Worm (Caenorhabditis elegans) whole organism, L3 larva: ENCODE measurements around the gene fbxb-75.

Source experiments
- R02D3.7 ChIP-seq: fragments of 150-350 bp; optimal IDR thresholded peaks from 2 replicates; lab custom pipeline; 2014; ENCODE audit warnings: missing biosample characterization, missing genetic modification characterization
- ZK546.5 ChIP-seq: sonication (generic microtip); optimal IDR thresholded peaks from 2 replicates; lab custom pipeline; 2017; ENCODE audit warnings: missing biosample characterization, missing genetic modification characterization
- ama-1 ChIP-seq: fragments of 150-350 bp; optimal IDR thresholded peaks from 2 replicates; lab custom pipeline; 2018
- ceh-82 ChIP-seq: fragments of 150-350 bp; optimal IDR thresholded peaks from 2 replicates; lab custom pipeline; 2014; ENCODE audit warnings: missing biosample characterization, missing genetic modification characterization
- egl-27 ChIP-seq: sonication (generic microtip); optimal IDR thresholded peaks from 4 replicates; lab custom pipeline; 2017; ENCODE audit warnings: missing biosample characterization, missing genetic modification reagents, missing genetic modification characterization
- egl-5 ChIP-seq: fragments of 150-350 bp; optimal IDR thresholded peaks from 2 replicates; lab custom pipeline; 2017; ENCODE audit warnings: missing biosample characterization, missing genetic modification reagents, missing genetic modification characterization, inconsistent platforms
- elt-1 ChIP-seq: fragments of 150-350 bp; optimal IDR thresholded peaks from 2 replicates; lab custom pipeline; 2014; ENCODE audit warnings: missing biosample characterization, missing genetic modification characterization
- elt-2 ChIP-seq: sonication (generic microtip); optimal IDR thresholded peaks from 2 replicates; lab custom pipeline; 2016; ENCODE audit warnings: missing genetic modification reagents, mild to moderate bottlenecking, missing genetic modification characterization, missing compliant biosample characterization
- elt-3 ChIP-seq, 3 experiments: fragments of 150-350 bp in 1 of 3; sonication (generic microtip) in 2 of 3; optimal IDR thresholded peaks; 2 replicates in 2 of 3; 4 replicates in 1 of 3; lab custom pipeline; 2014 to 2017; ENCODE audit warnings: missing biosample characterization in 3 of 3, missing genetic modification characterization in 3 of 3
- fos-1 ChIP-seq: fragments of 150-350 bp; optimal IDR thresholded peaks from 2 replicates; lab custom pipeline; 2014; ENCODE audit warnings: missing biosample characterization, missing genetic modification characterization
- hmg-11 ChIP-seq: sonication (generic microtip); optimal IDR thresholded peaks from 2 replicates; lab custom pipeline; 2016; ENCODE audit warnings: missing genetic modification characterization, missing compliant biosample characterization
- jun-1 ChIP-seq: fragments of 150-350 bp; optimal IDR thresholded peaks from 2 replicates; lab custom pipeline; 2014; ENCODE audit warnings: missing biosample characterization, missing genetic modification reagents, missing genetic modification characterization
- lin-39 ChIP-seq: fragments of 150-350 bp; optimal IDR thresholded peaks from 2 replicates; lab custom pipeline; 2018; ENCODE audit warnings: missing biosample characterization, missing genetic modification reagents, missing genetic modification characterization
- lsy-12 ChIP-seq: sonication (generic microtip); optimal IDR thresholded peaks from 2 replicates; lab custom pipeline; 2016; ENCODE audit warnings: mild to moderate bottlenecking, missing genetic modification characterization, missing compliant biosample characterization
- mdl-1 ChIP-seq: fragments of 150-350 bp; optimal IDR thresholded peaks from 2 replicates; lab custom pipeline; 2014; ENCODE audit warnings: missing biosample characterization, missing genetic modification characterization
- mml-1 ChIP-seq: fragments of 150-350 bp; sonication (generic microtip); optimal IDR thresholded peaks from 3 replicates; lab custom pipeline; 2014; ENCODE audit warnings: missing biosample characterization, missing genetic modification characterization
- nfya-1 ChIP-seq: sonication (generic microtip); optimal IDR thresholded peaks from 2 replicates; lab custom pipeline; 2017; ENCODE audit warnings: missing genetic modification characterization, mild to moderate bottlenecking, missing compliant biosample characterization, antibody characterized with exemption, moderate library complexity; ENCODE audit not compliant: insufficient read depth
- nhr-11 ChIP-seq: fragments of 150-350 bp; optimal IDR thresholded peaks from 2 replicates; lab custom pipeline; 2014; ENCODE audit warnings: missing biosample characterization, missing genetic modification characterization
- nhr-12 ChIP-seq: fragments of 150-350 bp; optimal IDR thresholded peaks from 2 replicates; lab custom pipeline; 2014; ENCODE audit warnings: missing biosample characterization, missing genetic modification characterization
- nhr-23 ChIP-seq: fragments of 150-350 bp; optimal IDR thresholded peaks from 2 replicates; lab custom pipeline; 2014; ENCODE audit warnings: missing biosample characterization, missing genetic modification reagents, missing genetic modification characterization
- nhr-237 ChIP-seq: fragments of 150-350 bp; optimal IDR thresholded peaks from 2 replicates; lab custom pipeline; 2014; ENCODE audit warnings: missing biosample characterization, missing genetic modification characterization
- nhr-25 ChIP-seq: sonication (generic microtip); optimal IDR thresholded peaks from 2 replicates; lab custom pipeline; 2017; ENCODE audit warnings: missing biosample characterization, missing genetic modification characterization
- nhr-43 ChIP-seq: sonication (generic microtip); optimal IDR thresholded peaks from 2 replicates; lab custom pipeline; 2016; ENCODE audit warnings: mild to moderate bottlenecking, missing genetic modification characterization, missing compliant biosample characterization; ENCODE audit not compliant: poor library complexity, severe bottlenecking
- nhr-76 ChIP-seq: fragments of 150-350 bp; sonication (generic microtip); optimal IDR thresholded peaks from 5 replicates; lab custom pipeline; 2014; ENCODE audit warnings: missing biosample characterization, missing genetic modification characterization
- nhr-77 ChIP-seq: fragments of 150-350 bp; optimal IDR thresholded peaks from 2 replicates; lab custom pipeline; 2014; ENCODE audit warnings: missing biosample characterization, missing genetic modification characterization
- pha-4 ChIP-seq: fragments of 150-350 bp; optimal IDR thresholded peaks from 2 replicates; lab custom pipeline; 2014; ENCODE audit warnings: missing biosample characterization, missing genetic modification reagents, missing genetic modification characterization
- pqm-1 ChIP-seq: fragments of 150-350 bp; optimal IDR thresholded peaks from 2 replicates; lab custom pipeline; 2017; ENCODE audit warnings: missing biosample characterization, missing genetic modification characterization, inconsistent platforms
- sea-2 ChIP-seq: fragments of 150-350 bp; sonication (generic microtip); optimal IDR thresholded peaks from 4 replicates; lab custom pipeline; 2014; ENCODE audit warnings: missing biosample characterization, missing genetic modification reagents, missing genetic modification characterization
- skn-1 ChIP-seq: fragments of 150-350 bp; optimal IDR thresholded peaks from 2 replicates; lab custom pipeline; 2014; ENCODE audit warnings: missing biosample characterization, missing genetic modification characterization
- snpc-4 ChIP-seq: fragments of 150-350 bp; optimal IDR thresholded peaks from 2 replicates; lab custom pipeline; 2014; ENCODE audit warnings: missing biosample characterization, missing genetic modification characterization
- tbx-2 ChIP-seq: sonication (generic microtip); optimal IDR thresholded peaks from 2 replicates; lab custom pipeline; 2016; ENCODE audit warnings: mild to moderate bottlenecking, missing genetic modification characterization, missing compliant biosample characterization
- unc-39 ChIP-seq: sonication (generic microtip); optimal IDR thresholded peaks from 4 replicates; lab custom pipeline; 2017; ENCODE audit warnings: missing biosample characterization, missing genetic modification characterization
- unc-62 ChIP-seq: fragments of 150-350 bp; sonication (generic microtip); optimal IDR thresholded peaks from 4 replicates; lab custom pipeline; 2014; ENCODE audit warnings: missing biosample characterization, missing genetic modification reagents, missing genetic modification characterization
- ztf-4 ChIP-seq: fragments of 150-350 bp; optimal IDR thresholded peaks from 2 replicates; lab custom pipeline; 2014; ENCODE audit warnings: missing biosample characterization, missing genetic modification characterization

The fbxb-75 gene

DNA sequence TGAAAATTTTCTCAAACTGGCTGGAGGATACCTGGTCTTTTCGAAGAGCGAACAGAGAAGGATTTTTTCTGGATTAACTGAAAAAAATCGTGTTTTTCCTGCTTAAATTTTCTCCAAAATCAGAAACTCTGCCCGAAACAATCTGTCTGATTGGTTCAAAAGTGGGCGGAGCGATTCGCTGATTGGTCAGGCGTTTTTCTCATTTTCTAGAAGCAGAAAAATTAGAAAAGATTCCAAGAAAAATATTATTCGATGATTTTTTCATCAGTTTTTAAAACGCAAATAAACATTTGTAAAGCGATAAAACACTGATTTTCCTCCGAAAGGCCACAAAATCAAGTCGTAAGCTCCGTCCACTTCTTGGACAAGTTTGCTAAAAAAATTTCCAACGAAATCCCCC lies 42.1 kb downstream of the fbxb-75 start:
- TF ChIP-seq nfya-1 (tag; lab: Kevin White, UChicago) (peak; percentile 60), lsy-12 (tag; lab: Kevin White, UChicago) (no peak)

DNA sequence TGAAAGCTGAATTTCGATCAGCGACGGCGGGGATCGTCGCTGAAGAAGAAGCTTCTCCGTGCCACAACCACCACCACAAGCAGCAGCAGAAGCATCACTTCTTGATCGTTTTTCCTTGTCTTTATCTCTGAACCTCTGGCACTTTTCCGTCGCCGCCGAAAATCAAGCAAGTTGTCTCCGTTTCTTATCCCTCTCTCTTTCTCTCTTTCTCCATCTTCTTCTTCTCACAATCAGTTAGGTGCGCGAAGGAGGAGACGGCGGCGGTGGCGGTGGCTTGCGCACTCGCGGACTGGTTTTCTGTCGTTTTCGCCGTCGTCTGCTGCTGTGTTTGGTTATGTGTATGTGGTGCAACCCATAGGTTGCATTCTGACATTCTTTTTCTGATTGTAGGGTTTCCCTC lies 42.6 kb downstream of the fbxb-75 start:
- TF ChIP-seq tbx-2 (tag; lab: Kevin White, UChicago) (peak; percentile 6), egl-27 (tag; lab: Kevin White, UChicago) (no peak), nhr-11 (tag; lab: Kevin White, UChicago) (no peak), jun-1 (tag; lab: Kevin White, UChicago) (no peak), nhr-237 (tag; lab: Kevin White, UChicago) (no peak), lin-39 (tag; lab: Kevin White, UChicago) (no peak), elt-1 (tag; lab: Kevin White, UChicago) (no peak), R02D3.7 (peak; percentile 17), lsy-12 (tag; lab: Kevin White, UChicago) (peak; percentile 1), ceh-82 (no peak), unc-62 (no peak), nhr-25 (tag; lab: Kevin White, UChicago) (peak; percentile 73), nhr-12 (tag; lab: Kevin White, UChicago) (no peak), mml-1 (no peak), pqm-1 (tag; lab: Kevin White, UChicago) (no peak), fos-1 (tag; lab: Kevin White, UChicago) (no peak), ztf-4 (tag; lab: Kevin White, UChicago) (no peak), pha-4 (tag; lab: Kevin White, UChicago) (peak; percentile 22), elt-3 (tag; optimal IDR thresholded peaks at IDR 0.05; lab: Kevin White, UChicago) (peak in 1 of 3 experiments; percentile 47), nhr-43 (tag; lab: Kevin White, UChicago) (peak; percentile 48), mdl-1 (tag; lab: Kevin White, UChicago) (no peak), snpc-4 (tag; lab: Kevin White, UChicago) (peak; percentile 27), nhr-76 (tag; lab: Kevin White, UChicago) (no peak), unc-39 (tag; lab: Kevin White, UChicago) (no peak), egl-5 (no peak), ZK546.5 (tag; lab: Kevin White, UChicago) (no peak), nfya-1 (tag; lab: Kevin White, UChicago) (no peak), ama-1 (peak; percentile 49)

- TF ChIP-seq hmg-11 (tag; lab: Kevin White, UChicago) (no peak), elt-2 (tag; lab: Kevin White, UChicago) (no peak), nhr-77 (tag; lab: Kevin White, UChicago) (no peak), nfya-1 (tag; lab: Kevin White, UChicago) (peak; percentile 94), nhr-23 (tag; lab: Kevin White, UChicago) (no peak)
Observed at ce11 chrIV:4397586-4397985, 43.4 kb downstream of the fbxb-75 start.

- TF ChIP-seq pqm-1 (tag; lab: Kevin White, UChicago): peak; percentile 43
- TF ChIP-seq R02D3.7: no peak
- TF ChIP-seq skn-1 (tag; lab: Kevin White, UChicago): no peak
- no peak for TF ChIP-seq nfya-1 (tag; lab: Kevin White, UChicago)
- peak; percentile 91 for TF ChIP-seq pha-4 (tag; lab: Kevin White, UChicago)
- peak; percentile 65 for TF ChIP-seq elt-2 (tag; lab: Kevin White, UChicago)
Observed at ce11 chrIV:4397111-4397510, 43.9 kb downstream of the fbxb-75 start.

ce11 chrIV:4396052-4396821 lies 44.7 kb downstream of the fbxb-75 start:
- TF ChIP-seq nhr-25 (tag; lab: Kevin White, UChicago) (peak; percentile 89), nhr-23 (tag; lab: Kevin White, UChicago) (peak; percentile 53), nhr-76 (tag; lab: Kevin White, UChicago) (no peak), nhr-43 (tag; lab: Kevin White, UChicago) (peak; percentile 68), sea-2 (GFP tag; lab: Kevin White, UChicago) (no peak)
